Worm (Caenorhabditis elegans): ENCODE measurements around the gene T25F10.3.

- TF ChIP-seq nfyb-1 (GFP tag; IDR thresholded peaks at IDR 0.05) (no peak), unc-130 (GFP tag; optimal IDR thresholded peaks at IDR 0.05) (no peak), ets-4 (GFP tag; optimal IDR thresholded peaks at IDR 0.05) (no peak), ceh-40 (GFP tag; IDR thresholded peaks at IDR 0.05) (no peak), ccch-3 (GFP tag; optimal IDR thresholded peaks at IDR 0.05) (no peak), Y79H2A.3 (GFP tag; conservative IDR thresholded peaks at IDR 0.05) (no peak), nhr-80 (tag; optimal IDR thresholded peaks at IDR 0.05) (no peak), gei-17 (GFP tag; optimal IDR thresholded peaks at IDR 0.05) (no peak), ekl-4 (GFP tag; IDR thresholded peaks at IDR 0.05) (no peak)
Measured at ce11 chrV:6736877-6737276, 8.0 kb upstream of the T25F10.3 start.

Data from whole organism, young adult.